Fruit fly (Drosophila melanogaster): ENCODE data around the gene Lip4.

- TF ChIP-seq CG4496 (GFP tag; IDR thresholded peaks at IDR 0.05) (no peak; the same call in 1 of the 3 replicates), CG34367 (tag; optimal IDR thresholded peaks at IDR 0.05) (peak; percentile 61), CG10348 (GFP tag; IDR thresholded peaks at IDR 0.05) (no peak), Pif1A (GFP tag; optimal IDR thresholded peaks at IDR 0.05) (peak; percentile 39), gl (tag; optimal IDR thresholded peaks at IDR 0.05) (peak; percentile 58), Ets98B (GFP tag; IDR thresholded peaks at IDR 0.05) (no peak; the same call in 1 of the 2 replicates), CG9948 (tag; optimal IDR thresholded peaks at IDR 0.05) (peak; percentile 69), fd96Ca (GFP tag; IDR thresholded peaks at IDR 0.05) (no peak; the same call in 2 of the 3 replicates), CG17806 (tag; optimal IDR thresholded peaks at IDR 0.05) (peak; percentile 71), D1 (tag; optimal IDR thresholded peaks at IDR 0.05) (no peak), CG32121 (GFP tag; IDR thresholded peaks at IDR 0.05) (peak; percentile 82; the same call in 1 of the 2 replicates)
These were observed at the start of gene Lip4 for dm6 chr2L:10526953-10527584.
